Fruit fly (Drosophila melanogaster) whole organism, embryonic: Measurements from ENCODE around the gene Ipo9.

Experiments
- B-H2 ChIP-seq: fragments of 200-800 bp; sonication (Bioruptor generic); optimal IDR thresholded peaks from 2 replicates; lab custom pipeline; 2018; ENCODE audit warnings: missing biosample characterization, mild to moderate bottlenecking, missing genetic modification characterization
- CG10321 ChIP-seq: fragments of 200-800 bp; sonication (Bioruptor generic); IDR thresholded peaks from 2 replicates; pipeline ENCODE4 v1.3.6; 2022; ENCODE audit warnings: missing biosample characterization, missing genetic modification characterization
- CG13123 ChIP-seq: fragments of 200-800 bp; sonication (Bioruptor generic); optimal IDR thresholded peaks from 2 replicates; lab custom pipeline; 2016; ENCODE audit warnings: missing biosample characterization, missing genetic modification characterization
- CG14014 ChIP-seq: fragments of 200-800 bp; sonication (Bioruptor generic); IDR thresholded peaks from 2 replicates; pipeline ENCODE4 v1.3.6; 2022; ENCODE audit warnings: missing biosample characterization, missing genetic modification characterization
- CG1647 ChIP-seq: fragments of 200-800 bp; sonication (Bioruptor generic); optimal IDR thresholded peaks from 3 replicates; lab custom pipeline; 2016; ENCODE audit warnings: missing biosample characterization, missing genetic modification characterization
- CG2889 ChIP-seq: fragments of 200-800 bp; sonication (Bioruptor generic); IDR thresholded peaks from 3 replicates; pipeline ENCODE4 v1.3.6; 2022; ENCODE audit warnings: missing biosample characterization, missing genetic modification characterization
- CG32767 ChIP-seq: fragments of 200-800 bp; sonication (Bioruptor generic); IDR thresholded peaks from 2 replicates; pipeline ENCODE4 v1.3.6; 2022; ENCODE audit warnings: missing biosample characterization, missing genetic modification characterization
- CG34422 ChIP-seq: fragments of 200-800 bp; sonication (Bioruptor generic); IDR thresholded peaks from 3 replicates; pipeline ENCODE4 v1.3.6; 2022; ENCODE audit warnings: missing biosample characterization, missing genetic modification characterization
- CG3847 ChIP-seq: fragments of 200-800 bp; sonication (Bioruptor generic); IDR thresholded peaks from 2 replicates; pipeline ENCODE4 v1.3.6; 2022; ENCODE audit warnings: missing biosample characterization, missing genetic modification characterization
- CG42726 ChIP-seq: fragments of 200-800 bp; sonication (Bioruptor generic); IDR thresholded peaks from 2 replicates; pipeline ENCODE4 v1.3.6; 2022; ENCODE audit warnings: missing biosample characterization, missing genetic modification characterization; ENCODE audit not compliant: partially characterized antibody
- CG4404 ChIP-seq: fragments of 200-800 bp; sonication (Bioruptor generic); IDR thresholded peaks from 2 replicates; pipeline ENCODE4 v1.3.6; 2022; ENCODE audit warnings: missing biosample characterization, missing genetic modification characterization
- CG5245 ChIP-seq: fragments of 200-800 bp; sonication (Bioruptor generic); optimal IDR thresholded peaks from 3 replicates; lab custom pipeline; 2016; ENCODE audit warnings: missing biosample characterization, missing genetic modification characterization
- CG6683 ChIP-seq: fragments of 200-800 bp; sonication (Bioruptor generic); optimal IDR thresholded peaks from 2 replicates; lab custom pipeline; 2017; ENCODE audit warnings: missing biosample characterization, mild to moderate bottlenecking, missing genetic modification characterization, missing genetic modification reagents
- CG6791 ChIP-seq: fragments of 200-800 bp; sonication (Bioruptor generic); IDR thresholded peaks from 3 replicates; pipeline ENCODE4 v1.3.6; 2022; ENCODE audit warnings: missing biosample characterization, missing genetic modification characterization; ENCODE audit not compliant: partially characterized antibody
- CG6813 ChIP-seq: fragments of 200-800 bp; sonication (Bioruptor generic); optimal IDR thresholded peaks from 2 replicates; lab custom pipeline; 2017; ENCODE audit warnings: missing biosample characterization, missing genetic modification characterization, mild to moderate bottlenecking, moderate library complexity, missing genetic modification reagents
- CG8359 ChIP-seq: fragments of 200-800 bp; sonication (Bioruptor generic); optimal IDR thresholded peaks from 2 replicates; lab custom pipeline; 2017; ENCODE audit warnings: missing biosample characterization, mild to moderate bottlenecking, missing genetic modification characterization, borderline replicate concordance
- Camta ChIP-seq: fragments of 200-800 bp; sonication (Bioruptor generic); optimal IDR thresholded peaks from 2 replicates; lab custom pipeline; 2016; ENCODE audit warnings: missing biosample characterization, missing genetic modification characterization
- CrebB ChIP-seq: fragments of 200-800 bp; sonication (Bioruptor generic); optimal IDR thresholded peaks from 3 replicates; lab custom pipeline; 2018; ENCODE audit warnings: missing biosample characterization, mild to moderate bottlenecking, missing genetic modification characterization
- Drgx ChIP-seq: fragments of 200-800 bp; sonication (Bioruptor generic); IDR thresholded peaks from 2 replicates; pipeline ENCODE4 v1.3.6; 2022; ENCODE audit warnings: missing biosample characterization, missing genetic modification characterization
- Fer3 ChIP-seq: fragments of 200-800 bp; sonication (Bioruptor generic); optimal IDR thresholded peaks from 2 replicates; lab custom pipeline; 2018; ENCODE audit warnings: missing biosample characterization, mild to moderate bottlenecking, missing genetic modification characterization, moderate library complexity
- HLH3B ChIP-seq: fragments of 200-800 bp; sonication (Bioruptor generic); IDR thresholded peaks from 2 replicates; pipeline ENCODE4 v1.3.6; 2022; ENCODE audit warnings: missing biosample characterization, missing genetic modification characterization
- HLH54F ChIP-seq: fragments of 200-800 bp; sonication (Bioruptor generic); optimal IDR thresholded peaks from 3 replicates; lab custom pipeline; 2016; ENCODE audit warnings: missing biosample characterization, missing genetic modification characterization
- NC2α ChIP-seq: fragments of 200-800 bp; sonication (Bioruptor generic); optimal IDR thresholded peaks from 2 replicates; lab custom pipeline; 2016; ENCODE audit warnings: missing biosample characterization, missing genetic modification characterization
- Nf-YC ChIP-seq: fragments of 200-800 bp; optimal IDR thresholded peaks from 3 replicates; lab custom pipeline; 2019; ENCODE audit warnings: missing biosample characterization, mild to moderate bottlenecking, missing genetic modification characterization, moderate library complexity
- Side ChIP-seq: fragments of 200-800 bp; sonication (Bioruptor generic); optimal IDR thresholded peaks from 2 replicates; lab custom pipeline; 2016; ENCODE audit warnings: missing biosample characterization, missing genetic modification characterization
- Sox102F ChIP-seq: fragments of 200-800 bp; sonication (Bioruptor generic); optimal IDR thresholded peaks from 2 replicates; lab custom pipeline; 2018; ENCODE audit warnings: missing biosample characterization, mild to moderate bottlenecking, missing genetic modification characterization, moderate library complexity
- Vsx1 ChIP-seq: fragments of 200-800 bp; sonication (Bioruptor generic); optimal IDR thresholded peaks from 2 replicates; lab custom pipeline; 2017; ENCODE audit warnings: missing biosample characterization, mild to moderate bottlenecking, missing genetic modification characterization, missing genetic modification reagents
- Xrp1 ChIP-seq: fragments of 200-800 bp; sonication (Bioruptor generic); IDR thresholded peaks from 2 replicates; pipeline ENCODE4 v1.3.6; 2022; ENCODE audit warnings: missing biosample characterization, missing genetic modification characterization
- abd-A ChIP-seq: fragments of 200-800 bp; sonication (Bioruptor generic); optimal IDR thresholded peaks from 3 replicates; lab custom pipeline; 2019; ENCODE audit warnings: missing biosample characterization, mild to moderate bottlenecking, missing genetic modification characterization, moderate library complexity
- ap ChIP-seq: fragments of 200-800 bp; sonication (Bioruptor generic); IDR thresholded peaks from 2 replicates; pipeline ENCODE4 v1.3.6; 2022; ENCODE audit warnings: missing biosample characterization, missing genetic modification characterization
- bbx ChIP-seq: fragments of 200-800 bp; sonication (Bioruptor generic); IDR thresholded peaks from 2 replicates; pipeline ENCODE4 v1.3.6; 2022; ENCODE audit warnings: missing biosample characterization, missing genetic modification characterization; ENCODE audit not compliant: partially characterized antibody
- bigmax ChIP-seq: fragments of 200-800 bp; sonication (Bioruptor generic); optimal IDR thresholded peaks from 2 replicates; lab custom pipeline; 2018; ENCODE audit warnings: missing biosample characterization, mild to moderate bottlenecking, missing genetic modification characterization
- cas ChIP-seq: fragments of 200-800 bp; sonication (Bioruptor generic); IDR thresholded peaks from 2 replicates; pipeline ENCODE4 v1.3.6; 2022; ENCODE audit warnings: missing biosample characterization, missing genetic modification characterization
- corto ChIP-seq: fragments of 200-800 bp; sonication (Bioruptor generic); optimal IDR thresholded peaks from 2 replicates; lab custom pipeline; 2016; ENCODE audit warnings: missing biosample characterization, mild to moderate bottlenecking, missing genetic modification characterization, moderate library complexity
- disco-r ChIP-seq: fragments of 200-800 bp; sonication (Bioruptor generic); optimal IDR thresholded peaks from 2 replicates; lab custom pipeline; 2016; ENCODE audit warnings: missing biosample characterization, missing genetic modification characterization
- emc ChIP-seq: fragments of 200-800 bp; sonication (Bioruptor generic); optimal IDR thresholded peaks from 2 replicates; lab custom pipeline; 2016; ENCODE audit warnings: missing biosample characterization, missing genetic modification characterization
- esg ChIP-seq: fragments of 200-800 bp; sonication (Bioruptor generic); conservative IDR thresholded peaks from 2 replicates; pipeline ENCODE4 v1.3.6; 2022; ENCODE audit warnings: missing biosample characterization, missing genetic modification characterization
- gem ChIP-seq: fragments of 200-800 bp; sonication (Bioruptor generic); optimal IDR thresholded peaks from 2 replicates; lab custom pipeline; 2019; ENCODE audit warnings: missing biosample characterization, mild to moderate bottlenecking, missing genetic modification characterization, moderate library complexity
- her ChIP-seq: fragments of 200-800 bp; sonication (Bioruptor generic); optimal IDR thresholded peaks from 2 replicates; lab custom pipeline; 2016; ENCODE audit warnings: missing biosample characterization, missing genetic modification characterization
- luna ChIP-seq: fragments of 200-800 bp; sonication (Bioruptor generic); optimal IDR thresholded peaks from 2 replicates; lab custom pipeline; 2016; ENCODE audit warnings: missing biosample characterization, missing genetic modification characterization
- nerfin-2 ChIP-seq: fragments of 200-800 bp; sonication (Bioruptor generic); IDR thresholded peaks from 2 replicates; pipeline ENCODE4 v1.3.6; 2022; ENCODE audit warnings: missing biosample characterization, missing genetic modification characterization; ENCODE audit not compliant: partially characterized antibody
- nom ChIP-seq: fragments of 200-800 bp; sonication (Bioruptor generic); optimal IDR thresholded peaks from 2 replicates; lab custom pipeline; 2017; ENCODE audit warnings: missing biosample characterization, missing genetic modification characterization, mild to moderate bottlenecking, moderate library complexity, missing genetic modification reagents
- row ChIP-seq: fragments of 200-800 bp; sonication (Bioruptor generic); IDR thresholded peaks from 3 replicates; pipeline ENCODE4 v1.3.6; 2022; ENCODE audit warnings: missing biosample characterization, missing genetic modification characterization
- sima ChIP-seq: fragments of 200-800 bp; sonication (Bioruptor generic); optimal IDR thresholded peaks from 2 replicates; lab custom pipeline; 2016; ENCODE audit warnings: missing biosample characterization, missing genetic modification characterization
- stc ChIP-seq: fragments of 200-800 bp; sonication (Bioruptor generic); IDR thresholded peaks from 2 replicates; pipeline ENCODE4 v1.3.6; 2022; ENCODE audit warnings: missing biosample characterization, missing genetic modification characterization
- stwl ChIP-seq: fragments of 200-800 bp; sonication (Bioruptor generic); optimal IDR thresholded peaks from 3 replicates; lab custom pipeline; 2018; ENCODE audit warnings: missing biosample characterization, mild to moderate bottlenecking, missing genetic modification characterization, moderate library complexity
- tio ChIP-seq: fragments of 200-800 bp; sonication (Bioruptor generic); optimal IDR thresholded peaks from 2 replicates; lab custom pipeline; 2017; ENCODE audit warnings: missing biosample characterization, missing genetic modification characterization, inconsistent platforms
- tll ChIP-seq, 2 experiments: fragments of 200-800 bp in 1 of 2; fragments of >200 bp in 1 of 2; sonication (Bioruptor generic) in 1 of 2; optimal IDR thresholded peaks; 2 replicates each; lab custom pipeline; 2017 to 2019; ENCODE audit warnings: missing biosample characterization in 2 of 2, missing genetic modification characterization in 2 of 2, mild to moderate bottlenecking in 1 of 2, moderate library complexity in 1 of 2
- trh ChIP-seq: fragments of 200-800 bp; sonication (Bioruptor generic); optimal IDR thresholded peaks from 2 replicates; lab custom pipeline; 2016; ENCODE audit warnings: missing biosample characterization, missing genetic modification characterization
- usp ChIP-seq: fragments of >200 bp; optimal IDR thresholded peaks from 2 replicates; lab custom pipeline; 2017; ENCODE audit warnings: missing biosample characterization, missing genetic modification characterization

The Ipo9 gene

DNA sequence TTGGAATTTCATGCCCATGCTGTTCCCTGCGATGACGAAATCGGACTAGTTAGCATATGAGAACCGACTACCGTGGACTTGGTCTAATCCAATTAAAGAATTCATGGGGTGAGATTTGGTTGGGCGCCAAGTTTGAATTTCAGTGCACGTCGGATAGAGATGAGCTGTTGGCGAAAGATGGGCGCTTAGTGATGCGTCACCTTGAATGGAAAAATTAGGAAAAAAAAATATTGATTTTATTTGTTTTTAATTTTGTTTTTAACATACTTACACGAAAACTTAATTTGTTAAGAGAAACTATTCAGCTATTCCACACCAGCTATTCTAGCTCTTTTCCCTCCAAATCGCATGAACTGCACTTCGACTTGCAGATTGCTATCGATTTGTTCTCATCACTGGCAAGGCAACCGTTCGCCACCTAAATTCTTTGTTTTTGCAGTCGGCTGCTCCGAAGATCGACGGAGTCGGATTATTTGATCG is 9.4 kb downstream of the Ipo9 start, which contains the start of the genes ninaG and Sptz (continued):
- TF ChIP-seq Drgx (GFP tag; lab: Robert Waterston, UW) (peak; percentile 93), CG6813 (GFP tag; lab: Kevin White, UChicago) (peak; percentile 69), CG6791 (0 out of 3 replicates have a peak, but pooled peaks have one; percentile 17), CG32767 (peak; percentile 94), NC2α (peak; percentile 86), luna (peak; percentile 74), B-H2 (no peak), CG1647 (GFP tag; lab: Kevin White, UChicago) (peak; percentile 95), CG10321 (GFP tag; lab: Robert Waterston, UW) (peak; percentile 66), usp (GFP tag; lab: Kevin White, UChicago) (no peak), CG3847 (GFP tag; lab: Robert Waterston, UW) (peak; percentile 95), abd-A (no peak), stwl (tag; lab: Kevin White, UChicago) (no peak), HLH54F (GFP tag; lab: Kevin White, UChicago) (peak; percentile 97), CG5245 (GFP tag; lab: Kevin White, UChicago) (peak; percentile 89), stc (peak; percentile 88), corto (GFP tag; lab: Kevin White, UChicago) (no peak), CG2889 (GFP tag; lab: Robert Waterston, UW) (peak; percentile 92), emc (GFP tag; lab: Kevin White, UChicago) (peak; percentile 90), esg (GFP tag; lab: Robert Waterston, UW) (peak; percentile 96), CG8359 (GFP tag; lab: Kevin White, UChicago) (peak; percentile 56), her (GFP tag; lab: Kevin White, UChicago) (peak; percentile 84), Side (peak; percentile 91), CG4404 (GFP tag; lab: Robert Waterston, UW) (peak; percentile 97), CG6683 (GFP tag; lab: Kevin White, UChicago) (no peak), Nf-YC (tag; lab: Kevin White, UChicago) (no peak), tll (GFP tag; optimal IDR thresholded peaks at IDR 0.05; lab: Kevin White, UChicago) (peak in 1 of 2 experiments; percentile 26), tio (GFP tag; lab: Kevin White, UChicago) (no peak), nom (no peak), bigmax (GFP tag; lab: Kevin White, UChicago) (peak; percentile 18), ap (GFP tag; lab: Robert Waterston, UW) (peak; percentile 93), Xrp1 (peak; percentile 97), bbx (GFP tag; lab: Robert Waterston, UW) (no peak), nerfin-2 (GFP tag; lab: Robert Waterston, UW) (no peak), trh (GFP tag; lab: Kevin White, UChicago) (peak; percentile 90), cas (GFP tag; lab: Robert Waterston, UW) (peak; percentile 91), row (GFP tag; lab: Robert Waterston, UW) (peak; percentile 98), Camta (peak; percentile 94), Vsx1 (GFP tag; lab: Kevin White, UChicago) (no peak), gem (tag; lab: Kevin White, UChicago) (peak; percentile 95), CG14014 (GFP tag; lab: Robert Waterston, UW) (peak; percentile 91), CrebB (tag; lab: Kevin White, UChicago) (peak; percentile 77), disco-r (GFP tag; lab: Kevin White, UChicago) (peak; percentile 83), CG34422 (peak; percentile 97), HLH3B (peak; percentile 95), Fer3 (tag; lab: Kevin White, UChicago) (peak; percentile 91), Sox102F (GFP tag; lab: Kevin White, UChicago) (peak; percentile 92), sima (GFP tag; lab: Kevin White, UChicago) (peak; percentile 79), CG42726 (GFP tag; lab: Robert Waterston, UW) (no peak), CG13123 (GFP tag; lab: Kevin White, UChicago) (peak; percentile 91)
